Worm (Caenorhabditis elegans): ENCODE results near the gene C16B8.2.

ce11 chrX:3991652-3992051 is 25.4 kb upstream of the C16B8.2 start:
- no peak for TF ChIP-seq hmbx-1 (tag; optimal IDR thresholded peaks at IDR 0.05)
- no peak for TF ChIP-seq ama-1 (optimal IDR thresholded peaks at IDR 0.05)
- TF ChIP-seq tra-4 (tag; optimal IDR thresholded peaks at IDR 0.05) = no peak

All from whole organism, early embryonic.